Worm (Caenorhabditis elegans): Measurements from ENCODE around the gene Y42A5A.3.

The Y42A5A.3 gene

ce11 chrV:11113041-11113574 lies 17.3 kb upstream of the Y42A5A.3 start, which contains the start of gene erfa-3 (continued):
- TF ChIP-seq vab-7 (GFP tag; IDR thresholded peaks at IDR 0.05) (no peak), daf-12 (tag; optimal IDR thresholded peaks at IDR 0.05) (no peak), dmd-8 (GFP tag; IDR thresholded peaks at IDR 0.05) (no peak), zip-2 (tag; optimal IDR thresholded peaks at IDR 0.05) (peak; percentile 26), nhr-6 (tag; optimal IDR thresholded peaks at IDR 0.05) (peak; percentile 31), rbr-2 (tag; optimal IDR thresholded peaks at IDR 0.05) (peak; percentile 47), ceh-62 (tag; optimal IDR thresholded peaks at IDR 0.05) (no peak), php-3 (GFP tag; IDR thresholded peaks at IDR 0.05) (peak; percentile 43; the same call in 1 of the 2 replicates), mdt-29 (GFP tag; IDR thresholded peaks at IDR 0.05) (no peak), snpc-1.2 (GFP tag; IDR thresholded peaks at IDR 0.05) (no peak), nhr-11 (tag; optimal IDR thresholded peaks at IDR 0.05) (no peak), mdl-1 (tag; optimal IDR thresholded peaks at IDR 0.05) (no peak), arid-1 (GFP tag; conservative IDR thresholded peaks at IDR 0.05) (0 out of 2 replicates have a peak, but pooled peaks have one; percentile 13), D1046.2 (GFP tag; IDR thresholded peaks at IDR 0.05) (no peak), aha-1 (tag) (peak; percentile 31), Y5F2A.4 (GFP tag; optimal IDR thresholded peaks at IDR 0.05) (no peak), mxl-3 (GFP tag; optimal IDR thresholded peaks at IDR 0.05) (peak; percentile 49), pha-4 (GFP tag; IDR thresholded peaks at IDR 0.05) (peak; percentile 36; the same call in 1 of the 2 replicates), pha-4 (tag; optimal IDR thresholded peaks at IDR 0.05) (no peak), F37D6.2 (tag; optimal IDR thresholded peaks at IDR 0.05) (no peak), daf-19 (GFP tag; conservative IDR thresholded peaks at IDR 0.05) (0 out of 2 replicates have a peak, but pooled peaks have one; percentile 11), ZK546.5 (tag; optimal IDR thresholded peaks at IDR 0.05) (no peak), zip-11 (GFP tag; IDR thresholded peaks at IDR 0.05) (no peak), lin-29 (GFP tag; IDR thresholded peaks at IDR 0.05) (no peak), madf-9 (GFP tag; conservative IDR thresholded peaks at IDR 0.05) (no peak), ZK337.2 (GFP tag; IDR thresholded peaks at IDR 0.05) (no peak), F49E8.2 (tag; optimal IDR thresholded peaks at IDR 0.05; ENCODE audit: borderline replicate concordance) (no peak), sdz-12 (GFP tag; optimal IDR thresholded peaks at IDR 0.05) (no peak), aly-2 (tag; optimal IDR thresholded peaks at IDR 0.05) (no peak), daf-16 (GFP tag; optimal IDR thresholded peaks at IDR 0.05) (peak in 1 of 2 experiments; percentile 24), daf-16 (tag; optimal IDR thresholded peaks at IDR 0.05) (peak; percentile 64), unc-62 (GFP tag; optimal IDR thresholded peaks at IDR 0.05 in 1 of 2) (peak in 1 of 2 experiments; percentile 34), unc-62 (tag; optimal IDR thresholded peaks at IDR 0.05) (no peak), nhr-102 (tag; optimal IDR thresholded peaks at IDR 0.05) (peak; percentile 54), Y48G9A.11 (GFP tag; IDR thresholded peaks at IDR 0.05) (no peak), unc-39 (tag; optimal IDR thresholded peaks at IDR 0.05) (no peak), unc-130 (GFP tag; optimal IDR thresholded peaks at IDR 0.05) (peak; percentile 75), ceh-28 (tag; optimal IDR thresholded peaks at IDR 0.05) (no peak), duxl-1 (tag; optimal IDR thresholded peaks at IDR 0.05; ENCODE audit: poor library complexity) (peak; percentile 79), nhr-48 (tag; optimal IDR thresholded peaks at IDR 0.05) (peak; percentile 29), Y105C5A.15 (GFP tag; IDR thresholded peaks at IDR 0.05) (0 out of 2 replicates have a peak, but pooled peaks have one; percentile 51), hif-1 (tag; optimal IDR thresholded peaks at IDR 0.05) (peak in 1 of 2 experiments; percentile 56), dve-1 (tag; optimal IDR thresholded peaks at IDR 0.05; ENCODE audit: insufficient read depth) (peak; percentile 77), fos-1 (tag; optimal IDR thresholded peaks at IDR 0.05) (no peak), lin-38 (GFP tag; IDR thresholded peaks at IDR 0.05) (peak; percentile 69), zag-1 (tag; optimal IDR thresholded peaks at IDR 0.05) (no peak), ztf-11 (tag; optimal IDR thresholded peaks at IDR 0.05) (no peak), ctbp-1 (GFP tag; IDR thresholded peaks at IDR 0.05) (no peak; the same call in 1 of the 2 replicates), dpl-1 (GFP tag; optimal IDR thresholded peaks at IDR 0.05) (peak; percentile 71), fkh-10 (GFP tag; optimal IDR thresholded peaks at IDR 0.05) (no peak), zfp-2 (tag; optimal IDR thresholded peaks at IDR 0.05) (no peak), F10B5.3 (tag; optimal IDR thresholded peaks at IDR 0.05) (no peak)

All from whole organism, L4 larva.